Fruit fly (Drosophila melanogaster) Kc167 (cell line): Measurements from ENCODE around the gene Ppm1.

Experiments used
- Myc ChIP-seq: fragments of >200 bp; optimal IDR thresholded peaks from 2 replicates; lab custom pipeline; 2017; ENCODE audit warnings: missing external identifiers
- psq ChIP-seq: fragments of >200 bp; optimal IDR thresholded peaks from 2 replicates; lab custom pipeline; 2017; ENCODE audit warnings: missing external identifiers
- ttk ChIP-seq: sonication (Bioruptor generic); optimal IDR thresholded peaks from 2 replicates; lab custom pipeline; 2017; ENCODE audit warnings: missing external identifiers

DNA sequence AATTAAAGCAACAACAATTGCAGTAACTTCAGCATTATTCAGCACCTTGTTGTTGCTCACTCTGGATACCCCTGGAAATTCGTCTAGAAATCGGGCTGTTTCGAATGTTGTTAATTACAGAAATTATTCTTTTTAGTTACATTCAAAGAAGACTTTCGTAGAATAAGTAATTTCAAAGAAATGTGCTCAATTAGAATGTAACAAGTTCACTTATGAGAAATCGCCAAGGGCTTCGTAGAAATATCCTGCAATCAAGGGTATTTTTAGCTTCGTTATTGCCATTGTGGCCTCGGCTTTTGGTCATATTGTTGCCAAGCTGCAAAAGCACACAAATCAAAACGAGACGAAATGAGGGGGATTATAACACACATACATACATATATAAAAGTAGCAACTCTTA, 17.2 kb upstream of the Ppm1 start:
- TF ChIP-seq Myc (lab: Kevin White, UChicago) = no peak
- no peak for TF ChIP-seq ttk (lab: Kevin White, UChicago)
- no peak for TF ChIP-seq psq (lab: Kevin White, UChicago)
